Worm (Caenorhabditis elegans) whole organism, midembryonic: Measurements from ENCODE around the gene C16A3.5.

Experiments
- cog-1 ChIP-seq: sonication (generic microtip); optimal IDR thresholded peaks from 2 replicates; lab custom pipeline; 2016; ENCODE audit warnings: missing genetic modification characterization, missing compliant biosample characterization
- flt-1 ChIP-seq: fragments of 200-800 bp; sonication (Bioruptor generic); IDR thresholded peaks from 2 replicates; pipeline ENCODE4 v1.3.6; 2022; ENCODE audit warnings: missing genetic modification characterization, missing compliant biosample characterization
- klf-2 ChIP-seq: fragments of 200-800 bp; sonication (Bioruptor generic); conservative IDR thresholded peaks from 2 replicates; pipeline ENCODE4 v1.3.6; 2022; ENCODE audit warnings: missing genetic modification reagents, missing genetic modification characterization, missing compliant biosample characterization
- tab-1 ChIP-seq: fragments of 200-800 bp; sonication (Bioruptor generic); IDR thresholded peaks from 2 replicates; pipeline ENCODE4 v1.3.6; 2022; ENCODE audit warnings: missing genetic modification characterization, missing compliant biosample characterization
- ztf-23 ChIP-seq: fragments of 200-800 bp; sonication (Bioruptor generic); IDR thresholded peaks from 2 replicates; pipeline ENCODE4 v1.3.6; 2022; ENCODE audit warnings: missing genetic modification reagents, missing genetic modification characterization, missing compliant biosample characterization

DNA sequence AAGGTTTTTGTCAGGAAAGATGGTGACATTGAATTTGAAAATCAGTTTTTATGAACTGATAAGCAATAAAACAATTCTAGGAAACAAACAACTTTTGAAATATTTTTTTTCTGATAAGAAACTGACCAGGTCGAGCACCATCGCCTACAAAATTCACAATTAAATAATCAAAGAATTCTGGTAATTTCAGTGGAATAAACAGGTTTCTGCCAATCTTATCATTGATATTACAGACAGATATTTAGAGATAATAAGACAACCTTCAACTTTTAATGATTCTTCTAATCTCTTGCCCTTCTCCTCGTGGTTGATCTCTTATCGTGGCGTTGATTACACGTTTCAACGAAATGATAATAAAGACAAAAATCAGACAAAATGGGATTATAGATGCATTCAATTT, 15.8 kb downstream of the C16A3.5 start:
- TF ChIP-seq tab-1 (GFP tag; lab: Robert Waterston, UW), result no peak
- TF ChIP-seq klf-2 (GFP tag; lab: Robert Waterston, UW), result no peak
- TF ChIP-seq ztf-23, result no peak
- TF ChIP-seq cog-1 (tag; lab: Kevin White, UChicago), result no peak
- TF ChIP-seq flt-1 (GFP tag; lab: Robert Waterston, UW), result no peak
